Fruit fly (Drosophila melanogaster): ENCODE measurements around the gene comm3.

comm3 gene

DNA sequence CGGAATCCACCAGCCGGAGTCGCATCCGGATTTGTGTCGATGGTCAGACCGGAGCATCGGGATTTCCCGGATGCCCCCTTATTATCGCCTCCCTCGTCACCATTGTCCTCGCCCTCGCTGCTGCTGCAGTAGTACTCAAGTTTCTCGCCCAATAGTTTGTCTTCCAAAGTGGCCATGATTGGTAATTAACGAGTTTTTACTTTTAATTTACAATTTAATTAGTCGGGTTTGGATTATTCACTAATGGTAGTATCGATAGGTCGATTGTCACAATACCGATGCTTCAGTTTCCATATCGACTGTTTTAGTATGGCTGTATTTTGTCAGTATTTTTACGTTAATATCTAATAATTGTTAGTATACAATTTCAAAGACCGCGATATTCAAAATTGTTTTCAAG is 37.5 kb downstream of the comm3 start, which contains the start of gene CG7650 (continued):
- TF ChIP-seq lov (optimal IDR thresholded peaks at IDR 0.05): no peak
- TF ChIP-seq lov (GFP tag; IDR thresholded peaks at IDR 0.05): no peak
- TF ChIP-seq oc (tag; optimal IDR thresholded peaks at IDR 0.05): no peak
- TF ChIP-seq sens (GFP tag): peak; percentile 66
- no peak for TF ChIP-seq peb (GFP tag; IDR thresholded peaks at IDR 0.05)
- TF ChIP-seq Ssrp (tag; optimal IDR thresholded peaks at IDR 0.05): no peak
- no peak for TF ChIP-seq tio (GFP tag; optimal IDR thresholded peaks at IDR 0.05)
- TF ChIP-seq CG32772 (GFP tag; IDR thresholded peaks at IDR 0.05): no peak
- no peak for TF ChIP-seq unpg (GFP tag; optimal IDR thresholded peaks at IDR 0.05)
- TF ChIP-seq CG18764 (GFP tag; optimal IDR thresholded peaks at IDR 0.05): no peak
- TF ChIP-seq CG3726 (GFP tag; IDR thresholded peaks at IDR 0.05): no peak
- no peak for TF ChIP-seq NC2β (GFP tag; optimal IDR thresholded peaks at IDR 0.05)
- no peak for TF ChIP-seq ERR (GFP tag; optimal IDR thresholded peaks at IDR 0.05)
- TF ChIP-seq crc (GFP tag; optimal IDR thresholded peaks at IDR 0.05): no peak
- TF ChIP-seq esg (GFP tag; conservative IDR thresholded peaks at IDR 0.05): no peak
- no peak for TF ChIP-seq zf30C (GFP tag; optimal IDR thresholded peaks at IDR 0.05)
- no peak for TF ChIP-seq CG12769 (tag; optimal IDR thresholded peaks at IDR 0.05)
- no peak for TF ChIP-seq sqz (GFP tag; optimal IDR thresholded peaks at IDR 0.05)
- no peak for TF ChIP-seq tin (GFP tag; optimal IDR thresholded peaks at IDR 0.05)
- no peak for TF ChIP-seq Nf-YA (GFP tag; IDR thresholded peaks at IDR 0.05)
- no peak for TF ChIP-seq CG7987 (GFP tag; optimal IDR thresholded peaks at IDR 0.05)
- TF ChIP-seq fd3F (GFP tag; optimal IDR thresholded peaks at IDR 0.05): no peak
- no peak for TF ChIP-seq odd (GFP tag; optimal IDR thresholded peaks at IDR 0.05)
- TF ChIP-seq CG4282 (GFP tag; optimal IDR thresholded peaks at IDR 0.05): no peak
- TF ChIP-seq CG8281 (tag; optimal IDR thresholded peaks at IDR 0.05): no peak
- TF ChIP-seq CG16813 (GFP tag; IDR thresholded peaks at IDR 0.05; ENCODE audit: partially characterized antibody): peak; percentile 77
- no peak for TF ChIP-seq CG4730 (GFP tag; IDR thresholded peaks at IDR 0.05)
- no peak for TF ChIP-seq CG5180 (GFP tag; optimal IDR thresholded peaks at IDR 0.05)
- no peak for TF ChIP-seq eve (GFP tag; optimal IDR thresholded peaks at IDR 0.05)
- no peak for TF ChIP-seq corto (GFP tag; optimal IDR thresholded peaks at IDR 0.05)
- TF ChIP-seq dmrt11E (tag; optimal IDR thresholded peaks at IDR 0.05): no peak
- TF ChIP-seq Taf1 (GFP tag; IDR thresholded peaks at IDR 0.05): no peak
- TF ChIP-seq CG17385 (GFP tag; optimal IDR thresholded peaks at IDR 0.05): no peak
- TF ChIP-seq sima (GFP tag; optimal IDR thresholded peaks at IDR 0.05): no peak
- no peak for TF ChIP-seq sob (GFP tag; IDR thresholded peaks at IDR 0.05)
- TF ChIP-seq kni (GFP tag; optimal IDR thresholded peaks at IDR 0.05): no peak
- no peak for TF ChIP-seq gsb-n (tag; optimal IDR thresholded peaks at IDR 0.05)
- TF ChIP-seq CG9437 (GFP tag; optimal IDR thresholded peaks at IDR 0.05): no peak
- no peak for TF ChIP-seq CG31388 (GFP tag; optimal IDR thresholded peaks at IDR 0.05)
- TF ChIP-seq p53 (GFP tag; optimal IDR thresholded peaks at IDR 0.05): no peak
- TF ChIP-seq stwl (tag; optimal IDR thresholded peaks at IDR 0.05): peak; percentile 72
- no peak for TF ChIP-seq CG1647 (GFP tag; optimal IDR thresholded peaks at IDR 0.05)
- TF ChIP-seq caup (GFP tag; optimal IDR thresholded peaks at IDR 0.05; ENCODE audit: severe bottlenecking): no peak
- no peak for TF ChIP-seq Ravus (GFP tag; IDR thresholded peaks at IDR 0.05)
- TF ChIP-seq kah (GFP tag; optimal IDR thresholded peaks at IDR 0.05): no peak
- TF ChIP-seq pnt (GFP tag; optimal IDR thresholded peaks at IDR 0.05): no peak
- TF ChIP-seq sc (optimal IDR thresholded peaks at IDR 0.05): no peak
- no peak for TF ChIP-seq sc (GFP tag; optimal IDR thresholded peaks at IDR 0.05)
- TF ChIP-seq TFAM (GFP tag; optimal IDR thresholded peaks at IDR 0.05): no peak
- no peak for TF ChIP-seq pros (GFP tag; optimal IDR thresholded peaks at IDR 0.05)
- no peak for TF ChIP-seq Mad (GFP tag; optimal IDR thresholded peaks at IDR 0.05)
- no peak for TF ChIP-seq onecut (GFP tag; IDR thresholded peaks at IDR 0.05)
- TF ChIP-seq amos (GFP tag; IDR thresholded peaks at IDR 0.05; ENCODE audit: partially characterized antibody): peak; percentile 92
